Worm (Caenorhabditis elegans) whole organism, early embryonic: ENCODE data around the gene Y116F11B.17.

Experiments used
- F13C5.2 ChIP-seq: sonication (generic microtip); optimal IDR thresholded peaks from 2 replicates; lab custom pipeline; 2017; ENCODE audit warnings: mild to moderate bottlenecking, missing genetic modification characterization, inconsistent platforms, missing compliant biosample characterization
- aly-1 ChIP-seq: sonication (generic microtip); optimal IDR thresholded peaks from 2 replicates; lab custom pipeline; 2016; ENCODE audit warnings: missing genetic modification characterization, missing compliant biosample characterization
- ama-1 ChIP-seq: fragments of 150-350 bp; optimal IDR thresholded peaks from 2 replicates; lab custom pipeline; 2014
- flt-1 ChIP-seq: fragments of 200-800 bp; sonication (Bioruptor generic); IDR thresholded peaks from 2 replicates; pipeline ENCODE4 v1.3.6; 2022; ENCODE audit warnings: missing genetic modification characterization, missing compliant biosample characterization
- hmbx-1 ChIP-seq: sonication (generic microtip); optimal IDR thresholded peaks from 2 replicates; lab custom pipeline; 2016; ENCODE audit warnings: mild to moderate bottlenecking, missing genetic modification characterization, missing compliant biosample characterization
- hmg-4 ChIP-seq: fragments of 200-800 bp; sonication (Bioruptor generic); optimal IDR thresholded peaks from 2 replicates; lab custom pipeline; 2018; ENCODE audit warnings: mild to moderate bottlenecking, missing genetic modification characterization, missing compliant biosample characterization
- hnd-1 ChIP-seq: sonication (generic microtip); optimal IDR thresholded peaks from 2 replicates; lab custom pipeline; 2016; ENCODE audit warnings: missing genetic modification characterization, missing compliant biosample characterization
- sea-1 ChIP-seq: fragments of 200-800 bp; sonication (Bioruptor generic); conservative IDR thresholded peaks from 2 replicates; pipeline ENCODE4 v1.3.6; 2022; ENCODE audit warnings: missing genetic modification characterization, missing compliant biosample characterization
- tra-4 ChIP-seq: sonication (generic microtip); optimal IDR thresholded peaks from 2 replicates; lab custom pipeline; 2017; ENCODE audit warnings: missing genetic modification characterization, missing compliant biosample characterization

ce11 chrV:19867883-19868282, 45.9 kb upstream of the Y116F11B.17 start, which contains the start of gene Y116F11B.9:
- TF ChIP-seq aly-1 = no peak
- no peak for TF ChIP-seq F13C5.2 (tag; lab: Kevin White, UChicago)
- no peak for TF ChIP-seq hmg-4 (GFP tag; lab: Kevin White, UChicago)
- no peak for TF ChIP-seq flt-1 (GFP tag; lab: Robert Waterston, UW)
- TF ChIP-seq ama-1 = no peak
- no peak for TF ChIP-seq tra-4 (tag; lab: Kevin White, UChicago)
- TF ChIP-seq sea-1 = no peak
- no peak for TF ChIP-seq hmbx-1 (tag; lab: Kevin White, UChicago)
- TF ChIP-seq hnd-1 (tag; lab: Kevin White, UChicago) = no peak
